Worm (Caenorhabditis elegans) whole organism, early embryonic: ENCODE data around the gene lec-12.

Experiments
- aly-1 ChIP-seq: sonication (generic microtip); optimal IDR thresholded peaks from 2 replicates; lab custom pipeline; 2016; ENCODE audit warnings: missing genetic modification characterization, missing compliant biosample characterization
- ama-1 ChIP-seq: fragments of 150-350 bp; optimal IDR thresholded peaks from 2 replicates; lab custom pipeline; 2014
- flt-1 ChIP-seq: fragments of 200-800 bp; sonication (Bioruptor generic); IDR thresholded peaks from 2 replicates; pipeline ENCODE4 v1.3.6; 2022; ENCODE audit warnings: missing genetic modification characterization, missing compliant biosample characterization
- hmbx-1 ChIP-seq: sonication (generic microtip); optimal IDR thresholded peaks from 2 replicates; lab custom pipeline; 2016; ENCODE audit warnings: mild to moderate bottlenecking, missing genetic modification characterization, missing compliant biosample characterization

DNA sequence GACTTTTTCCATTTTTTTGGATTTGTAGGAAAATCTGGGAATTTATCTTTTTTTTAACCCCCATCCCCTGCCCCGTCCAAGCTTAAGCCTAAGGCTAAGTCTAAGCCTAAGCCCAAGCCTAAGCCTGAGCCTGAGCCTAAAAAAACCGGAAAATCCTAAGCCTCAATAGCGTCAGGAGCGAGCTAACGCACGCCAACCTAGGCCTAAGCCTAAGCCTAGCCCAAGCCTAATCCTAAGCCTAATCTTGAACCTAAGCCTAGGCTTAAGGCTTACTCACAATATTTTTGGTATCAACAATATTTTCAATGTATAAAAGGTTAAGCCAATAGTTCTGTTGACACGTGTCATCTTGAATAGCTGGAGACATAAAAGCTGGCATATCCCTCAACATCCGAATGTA lies 44.5 kb downstream of the lec-12 start:
- no peak for TF ChIP-seq ama-1 (lab: Kevin White, UChicago)
- no peak for TF ChIP-seq hmbx-1
- no peak for TF ChIP-seq aly-1 (tag; lab: Kevin White, UChicago)
- no peak for TF ChIP-seq flt-1 (GFP tag; lab: Robert Waterston, UW)
